Fruit fly (Drosophila melanogaster): ENCODE results near the gene CG4577.

Gene CG4577

dm6 chr2L:1134011-1134743 lies at the start of gene CG4577, which contains the start of gene Iris:
TSS of gene CG4577 (plus strand) at chr2L:1134693.
TSS of gene Iris (minus strand) at chr2L:1134098.
- TF ChIP-seq CG17801 (GFP tag; optimal IDR thresholded peaks at IDR 0.05; ENCODE audit: partially characterized antibody), result no peak

- no peak for TF ChIP-seq CG17801 (GFP tag; optimal IDR thresholded peaks at IDR 0.05; ENCODE audit: partially characterized antibody)
Measured at dm6 chr2L:1086312-1086906, 48.1 kb upstream of the CG4577 start.

DNA sequence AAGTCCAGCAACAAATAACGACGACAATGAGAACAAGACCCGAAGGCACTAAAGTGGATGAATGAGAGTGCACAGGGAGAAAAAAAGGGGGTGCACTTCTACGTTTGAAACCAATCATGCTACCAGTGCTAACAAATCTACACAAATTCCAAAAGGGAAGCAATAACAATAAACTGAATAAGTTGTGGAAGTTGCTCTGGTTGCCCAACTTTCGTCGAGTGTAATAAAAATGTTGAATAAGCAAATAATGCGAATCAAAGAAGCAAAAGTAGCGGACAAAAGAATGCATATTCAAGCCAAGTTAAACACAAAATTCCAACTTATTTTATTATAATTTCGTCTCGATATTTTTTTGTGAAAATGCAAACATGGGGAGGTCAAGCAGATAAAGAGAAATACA lies 42.8 kb upstream of the CG4577 start:
- peak; percentile 37 for TF ChIP-seq CG17801 (GFP tag; optimal IDR thresholded peaks at IDR 0.05; ENCODE audit: partially characterized antibody)

dm6 chr2L:1094724-1095123 lies 39.8 kb upstream of the CG4577 start:
- TF ChIP-seq CG17801 (GFP tag; optimal IDR thresholded peaks at IDR 0.05; ENCODE audit: partially characterized antibody), result no peak

DNA sequence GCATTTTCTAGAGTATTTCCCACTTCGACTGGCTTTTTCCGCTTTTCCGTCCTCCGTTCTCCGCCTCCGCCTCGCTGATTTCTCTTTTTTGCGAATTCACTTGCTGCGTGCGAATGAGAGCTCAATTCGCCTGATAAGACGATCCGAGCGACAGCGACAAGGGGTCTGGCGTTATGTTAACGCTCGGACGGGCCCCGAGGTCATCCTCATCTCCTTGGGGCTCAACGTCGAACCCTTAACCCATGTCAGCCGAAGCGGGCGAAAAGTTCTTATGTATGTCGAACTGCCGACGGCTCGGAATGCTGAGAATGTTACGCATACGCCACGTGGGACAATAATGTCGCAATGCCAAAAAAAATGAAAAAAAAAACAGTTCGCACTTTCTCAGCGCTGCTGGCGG lies 39.0 kb upstream of the CG4577 start:
- TF ChIP-seq CG17801 (GFP tag; optimal IDR thresholded peaks at IDR 0.05; ENCODE audit: partially characterized antibody), result no peak

DNA sequence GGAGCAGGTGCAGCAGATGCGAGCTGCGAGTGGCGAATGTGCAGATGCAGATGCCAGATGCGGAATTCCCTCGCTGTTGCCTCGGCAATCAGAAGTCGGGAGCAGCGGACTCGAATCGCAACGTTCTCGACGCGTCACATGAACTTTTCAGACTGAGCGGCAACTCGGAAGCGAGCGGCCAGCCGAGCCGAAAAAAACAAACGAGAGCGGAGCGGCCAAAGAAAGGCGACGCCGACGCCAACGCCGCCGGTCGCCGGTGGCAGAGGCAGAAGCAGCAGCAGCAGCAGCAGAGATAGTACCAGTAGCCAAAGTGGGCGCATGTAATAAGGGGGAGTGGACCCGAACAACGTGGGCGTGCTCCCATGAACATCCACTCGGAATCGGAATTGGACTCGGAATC lies 32.1 kb upstream of the CG4577 start, which contains the start of gene CG4629:
CG4629 (minus strand) TSS at position 156 of the 400 bp plus-strand sequence.
- no peak for TF ChIP-seq CG17801 (GFP tag; optimal IDR thresholded peaks at IDR 0.05; ENCODE audit: partially characterized antibody)

DNA sequence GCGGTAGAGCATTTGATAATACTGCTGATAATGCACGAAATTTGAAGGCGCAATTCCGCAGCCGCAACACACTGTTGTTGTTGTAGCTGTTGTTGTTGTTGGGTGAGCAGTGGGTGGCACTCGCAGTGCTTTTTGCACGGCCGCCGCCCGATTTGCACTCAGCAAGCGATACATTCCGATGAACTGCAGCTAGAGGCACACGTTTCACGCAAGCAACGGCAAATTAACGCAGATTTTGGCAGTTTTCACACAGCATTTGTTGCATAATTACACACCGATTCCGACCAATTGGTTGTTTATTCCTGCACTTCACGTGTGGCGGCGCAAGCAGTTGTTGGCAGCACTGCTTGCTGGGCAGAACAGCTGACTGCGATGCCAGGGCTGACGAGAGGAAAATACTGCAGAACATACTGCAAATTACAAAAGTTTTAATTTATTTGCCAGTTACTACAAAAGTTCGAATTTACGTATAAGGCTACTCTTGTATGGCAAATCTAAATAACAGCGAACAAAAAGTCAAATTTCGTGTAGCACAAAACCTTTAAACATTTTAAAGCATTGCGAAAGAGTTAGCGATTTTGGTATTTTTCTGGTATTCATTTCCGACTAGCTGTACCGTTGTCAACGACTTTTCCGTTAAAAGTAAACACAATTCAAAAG lies 26.3 kb upstream of the CG4577 start, which contains the start of the genes PolrMT and CG14339:
PolrMT (minus strand) TSS at position 345 of the 660 bp plus-strand sequence.
CG14339 (plus strand) TSS at position 512 of the 660 bp plus-strand sequence.
- TF ChIP-seq CG17801 (GFP tag; optimal IDR thresholded peaks at IDR 0.05; ENCODE audit: partially characterized antibody), result no peak

- no peak for TF ChIP-seq CG17801 (GFP tag; optimal IDR thresholded peaks at IDR 0.05; ENCODE audit: partially characterized antibody)
Measured at dm6 chr2L:1112641-1113040, 21.9 kb upstream of the CG4577 start, which contains the start of gene CG14340. TSS of gene CG14340 (plus strand) at chr2L:1112941.

- no peak for TF ChIP-seq CG17801 (GFP tag; optimal IDR thresholded peaks at IDR 0.05; ENCODE audit: partially characterized antibody)
Measured at dm6 chr2L:1114230-1114629, 20.3 kb upstream of the CG4577 start.

- TF ChIP-seq CG17801 (GFP tag; optimal IDR thresholded peaks at IDR 0.05; ENCODE audit: partially characterized antibody), result no peak
Measured at dm6 chr2L:1116661-1117322, 17.7 kb upstream of the CG4577 start.

DNA sequence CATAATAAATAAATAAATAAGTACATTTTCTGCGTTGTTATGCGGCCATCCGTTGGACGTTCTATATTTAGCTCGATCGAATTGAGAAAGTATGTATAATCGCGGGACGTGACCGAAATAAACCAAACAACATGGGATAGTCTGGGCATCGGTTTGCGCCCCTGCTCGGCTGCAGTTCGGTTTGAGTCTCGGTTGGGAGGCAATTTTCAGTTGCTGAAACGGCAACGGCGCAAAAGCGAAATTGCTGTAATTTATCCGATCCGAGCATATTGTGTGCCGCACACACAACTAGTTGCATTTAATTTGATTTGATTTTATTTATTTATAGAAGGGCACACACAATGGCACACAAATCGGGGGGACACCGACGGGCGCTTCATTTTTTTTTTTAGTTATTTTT lies 16.3 kb upstream of the CG4577 start:
- no peak for TF ChIP-seq CG17801 (GFP tag; optimal IDR thresholded peaks at IDR 0.05; ENCODE audit: partially characterized antibody)

dm6 chr2L:1118880-1119809 lies 15.3 kb upstream of the CG4577 start:
- TF ChIP-seq CG17801 (GFP tag; optimal IDR thresholded peaks at IDR 0.05; ENCODE audit: partially characterized antibody), result peak; percentile 55

DNA sequence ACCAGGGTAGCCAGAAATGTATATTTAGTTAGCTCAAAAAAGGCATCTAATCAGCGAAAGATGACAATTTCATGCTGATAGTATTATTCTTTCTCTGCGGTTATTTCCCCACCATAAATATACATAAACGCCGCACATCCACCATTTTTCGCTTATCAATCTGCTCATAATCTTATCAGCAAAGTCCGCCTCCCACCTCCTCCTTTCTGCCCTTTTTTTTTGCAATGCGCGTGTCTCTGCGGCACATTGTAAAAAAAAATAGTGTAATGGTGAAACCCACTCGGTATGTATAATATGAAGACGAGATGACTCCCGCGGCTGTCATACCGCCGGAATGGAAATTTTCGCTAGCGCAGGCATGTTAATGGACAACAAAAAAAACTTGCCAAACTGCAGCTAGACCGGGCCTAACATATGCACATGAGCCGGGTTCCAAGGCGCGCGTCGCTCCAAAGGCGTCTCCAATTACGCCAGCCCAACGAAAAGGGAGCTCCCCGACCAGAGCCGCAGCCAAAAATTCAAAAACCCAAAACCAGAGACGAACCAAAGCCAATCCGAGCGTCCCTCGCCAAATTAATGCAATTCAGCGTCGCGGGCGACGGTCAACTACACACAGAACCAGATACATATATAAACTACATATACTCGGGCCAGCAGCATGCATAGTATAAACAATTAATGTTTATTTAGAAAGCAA lies 14.1 kb upstream of the CG4577 start:
- no peak for TF ChIP-seq CG17801 (GFP tag; optimal IDR thresholded peaks at IDR 0.05; ENCODE audit: partially characterized antibody)
